Fruit fly (Drosophila melanogaster) whole organism, embryonic: ENCODE data around the gene CG43922.

Experiments used
- Aef1 ChIP-seq: fragments of 200-800 bp; sonication (Bioruptor generic); IDR thresholded peaks from 3 replicates; pipeline ENCODE4 v1.3.6; 2022; ENCODE audit warnings: missing biosample characterization, missing genetic modification characterization
- BtbVII ChIP-seq: fragments of 200-800 bp; sonication (Bioruptor generic); optimal IDR thresholded peaks from 3 replicates; lab custom pipeline; 2017; ENCODE audit warnings: missing biosample characterization, mild to moderate bottlenecking, missing genetic modification characterization
- CG10321 ChIP-seq: fragments of 200-800 bp; sonication (Bioruptor generic); IDR thresholded peaks from 2 replicates; pipeline ENCODE4 v1.3.6; 2022; ENCODE audit warnings: missing biosample characterization, missing genetic modification characterization
- CG10543 ChIP-seq: fragments of 200-800 bp; sonication (Bioruptor generic); optimal IDR thresholded peaks from 3 replicates; lab custom pipeline; 2017; ENCODE audit warnings: missing biosample characterization, mild to moderate bottlenecking, missing genetic modification characterization, moderate library complexity
- CG11398 ChIP-seq: fragments of 200-800 bp; sonication (Bioruptor generic); optimal IDR thresholded peaks from 2 replicates; lab custom pipeline; 2016; ENCODE audit warnings: missing biosample characterization, missing genetic modification characterization
- CG11456 ChIP-seq: fragments of 200-800 bp; sonication (Bioruptor generic); IDR thresholded peaks from 3 replicates; pipeline ENCODE4 v1.3.6; 2022; ENCODE audit warnings: missing biosample characterization, missing genetic modification characterization
- CG1233 ChIP-seq: fragments of 200-800 bp; sonication (Bioruptor generic); optimal IDR thresholded peaks from 4 replicates; lab custom pipeline; 2018; ENCODE audit warnings: missing biosample characterization, mild to moderate bottlenecking, missing genetic modification characterization
- CG12744 ChIP-seq: fragments of 200-800 bp; sonication (Bioruptor generic); optimal IDR thresholded peaks from 2 replicates; lab custom pipeline; 2016; ENCODE audit warnings: missing biosample characterization, missing genetic modification characterization
- CG13624 ChIP-seq: fragments of 200-800 bp; sonication (Bioruptor generic); optimal IDR thresholded peaks from 2 replicates; lab custom pipeline; 2016; ENCODE audit warnings: missing biosample characterization, missing genetic modification characterization
- CG14667 ChIP-seq: fragments of 200-800 bp; sonication (Bioruptor generic); IDR thresholded peaks from 2 replicates; pipeline ENCODE4 v1.3.6; 2022; ENCODE audit warnings: missing biosample characterization, missing genetic modification characterization
- CG15011 ChIP-seq: fragments of 200-800 bp; sonication (Bioruptor generic); optimal IDR thresholded peaks from 3 replicates; lab custom pipeline; 2018; ENCODE audit warnings: missing biosample characterization, mild to moderate bottlenecking, missing genetic modification characterization
- CG1647 ChIP-seq: fragments of 200-800 bp; sonication (Bioruptor generic); optimal IDR thresholded peaks from 3 replicates; lab custom pipeline; 2016; ENCODE audit warnings: missing biosample characterization, missing genetic modification characterization
- CG17612 ChIP-seq: fragments of 200-800 bp; sonication (Bioruptor generic); IDR thresholded peaks from 2 replicates; pipeline ENCODE4 v1.3.6; 2022; ENCODE audit warnings: missing biosample characterization, missing genetic modification characterization
- CG18262 ChIP-seq: fragments of 200-800 bp; optimal IDR thresholded peaks from 3 replicates; lab custom pipeline; 2019; ENCODE audit warnings: missing biosample characterization, mild to moderate bottlenecking, missing genetic modification characterization, moderate library complexity
- CG4424 ChIP-seq: fragments of 200-800 bp; sonication (Bioruptor generic); optimal IDR thresholded peaks from 3 replicates; lab custom pipeline; 2016; ENCODE audit warnings: missing biosample characterization, missing genetic modification characterization
- CG5180 ChIP-seq: fragments of 200-800 bp; sonication (Bioruptor generic); optimal IDR thresholded peaks from 3 replicates; lab custom pipeline; 2017; ENCODE audit warnings: missing biosample characterization, missing genetic modification characterization, mild to moderate bottlenecking, moderate library complexity, missing genetic modification reagents
- CG6765 ChIP-seq: fragments of 200-800 bp; sonication (Bioruptor generic); optimal IDR thresholded peaks from 3 replicates; lab custom pipeline; 2017; ENCODE audit warnings: missing biosample characterization, mild to moderate bottlenecking, missing genetic modification characterization
- CG7786 ChIP-seq: fragments of 200-800 bp; sonication (Bioruptor generic); optimal IDR thresholded peaks from 2 replicates; lab custom pipeline; 2016; ENCODE audit warnings: missing biosample characterization, missing genetic modification characterization
- CG7928 ChIP-seq: fragments of 200-800 bp; sonication (Bioruptor generic); optimal IDR thresholded peaks from 2 replicates; lab custom pipeline; 2017; ENCODE audit warnings: missing biosample characterization, mild to moderate bottlenecking, missing genetic modification characterization
- CG9437 ChIP-seq: fragments of 200-800 bp; sonication (Bioruptor generic); optimal IDR thresholded peaks from 2 replicates; lab custom pipeline; 2018; ENCODE audit warnings: missing biosample characterization, mild to moderate bottlenecking, missing genetic modification characterization
- D19B ChIP-seq: fragments of 200-800 bp; sonication (Bioruptor generic); optimal IDR thresholded peaks from 2 replicates; lab custom pipeline; 2017; ENCODE audit warnings: missing biosample characterization, mild to moderate bottlenecking, missing genetic modification characterization
- Dip3 ChIP-seq: fragments of 200-800 bp; sonication (Bioruptor generic); optimal IDR thresholded peaks from 3 replicates; lab custom pipeline; 2016; ENCODE audit warnings: missing biosample characterization, missing genetic modification characterization
- Elba2 ChIP-seq: fragments of 200-800 bp; sonication (Bioruptor generic); optimal IDR thresholded peaks from 3 replicates; lab custom pipeline; 2016; ENCODE audit warnings: missing biosample characterization, missing genetic modification characterization
- Fer3 ChIP-seq: fragments of 200-800 bp; sonication (Bioruptor generic); optimal IDR thresholded peaks from 2 replicates; lab custom pipeline; 2018; ENCODE audit warnings: missing biosample characterization, mild to moderate bottlenecking, missing genetic modification characterization, moderate library complexity
- Gug ChIP-seq: fragments of 200-800 bp; sonication (Bioruptor generic); IDR thresholded peaks from 4 replicates; pipeline ENCODE4 v1.3.6; 2022; ENCODE audit warnings: missing biosample characterization, missing genetic modification characterization
- H15 ChIP-seq: fragments of 200-800 bp; sonication (Bioruptor generic); IDR thresholded peaks from 3 replicates; pipeline ENCODE4 v1.3.6; 2022; ENCODE audit warnings: missing biosample characterization, missing genetic modification characterization
- HmgZ ChIP-seq: fragments of 200-800 bp; sonication (Bioruptor generic); optimal IDR thresholded peaks from 2 replicates; lab custom pipeline; 2018; ENCODE audit warnings: missing biosample characterization, mild to moderate bottlenecking, missing genetic modification characterization
- Nf-YC ChIP-seq: fragments of 200-800 bp; optimal IDR thresholded peaks from 3 replicates; lab custom pipeline; 2019; ENCODE audit warnings: missing biosample characterization, mild to moderate bottlenecking, missing genetic modification characterization, moderate library complexity
- Oaz ChIP-seq: fragments of 200-800 bp; sonication (Bioruptor generic); IDR thresholded peaks from 2 replicates; pipeline ENCODE4 v1.3.6; 2022; ENCODE audit warnings: missing biosample characterization, missing genetic modification characterization
- Six4 ChIP-seq: fragments of 200-800 bp; sonication (Bioruptor generic); optimal IDR thresholded peaks from 2 replicates; lab custom pipeline; 2016; ENCODE audit warnings: missing biosample characterization, missing genetic modification characterization
- ap ChIP-seq: fragments of 200-800 bp; sonication (Bioruptor generic); IDR thresholded peaks from 2 replicates; pipeline ENCODE4 v1.3.6; 2022; ENCODE audit warnings: missing biosample characterization, missing genetic modification characterization
- bigmax ChIP-seq: fragments of 200-800 bp; sonication (Bioruptor generic); optimal IDR thresholded peaks from 2 replicates; lab custom pipeline; 2018; ENCODE audit warnings: missing biosample characterization, mild to moderate bottlenecking, missing genetic modification characterization
- bsh ChIP-seq, 2 experiments: fragments of 200-800 bp; sonication (Bioruptor generic); optimal IDR thresholded peaks; 2 replicates each; lab custom pipeline; 2017 to 2018; ENCODE audit warnings: mild to moderate bottlenecking in 2 of 2, missing biosample characterization in 2 of 2, missing genetic modification characterization in 2 of 2, moderate library complexity in 1 of 2
- ci ChIP-seq: fragments of 200-800 bp; sonication (Bioruptor generic); IDR thresholded peaks from 3 replicates; pipeline ENCODE4 v1.3.6; 2022; ENCODE audit warnings: missing biosample characterization, missing genetic modification characterization
- corto ChIP-seq: fragments of 200-800 bp; sonication (Bioruptor generic); optimal IDR thresholded peaks from 2 replicates; lab custom pipeline; 2016; ENCODE audit warnings: missing biosample characterization, mild to moderate bottlenecking, missing genetic modification characterization, moderate library complexity
- crol ChIP-seq: fragments of 200-800 bp; sonication (Bioruptor generic); IDR thresholded peaks from 2 replicates; pipeline ENCODE4 v1.3.6; 2022; ENCODE audit warnings: missing biosample characterization, missing genetic modification characterization
- crp ChIP-seq, 2 experiments: fragments of 200-800 bp; sonication (Bioruptor generic); optimal IDR thresholded peaks; 2 replicates in 1 of 2; 3 replicates in 1 of 2; lab custom pipeline; 2017; ENCODE audit warnings: missing biosample characterization in 2 of 2, missing genetic modification characterization in 2 of 2, mild to moderate bottlenecking in 1 of 2, moderate library complexity in 1 of 2
- esg ChIP-seq: fragments of 200-800 bp; sonication (Bioruptor generic); conservative IDR thresholded peaks from 2 replicates; pipeline ENCODE4 v1.3.6; 2022; ENCODE audit warnings: missing biosample characterization, missing genetic modification characterization
- exex ChIP-seq: fragments of 200-800 bp; sonication (Bioruptor generic); optimal IDR thresholded peaks from 4 replicates; lab custom pipeline; 2018; ENCODE audit warnings: missing biosample characterization, mild to moderate bottlenecking, missing genetic modification characterization, moderate library complexity
- gcm ChIP-seq: fragments of 200-800 bp; sonication (Bioruptor generic); optimal IDR thresholded peaks from 2 replicates; lab custom pipeline; 2019; ENCODE audit warnings: missing biosample characterization, mild to moderate bottlenecking, missing genetic modification characterization, moderate library complexity
- gsb ChIP-seq: fragments of 200-800 bp; sonication (Bioruptor generic); IDR thresholded peaks from 2 replicates; pipeline ENCODE4 v1.3.6; 2022; ENCODE audit warnings: missing biosample characterization, missing genetic modification characterization
- mld ChIP-seq: fragments of 200-800 bp; sonication (Bioruptor generic); IDR thresholded peaks from 3 replicates; pipeline ENCODE4 v1.3.6; 2022; ENCODE audit warnings: missing biosample characterization, missing genetic modification characterization; ENCODE audit not compliant: partially characterized antibody
- peb ChIP-seq: fragments of 200-800 bp; sonication (Bioruptor generic); IDR thresholded peaks from 2 replicates; pipeline ENCODE4 v1.3.6; 2022; ENCODE audit warnings: missing biosample characterization, missing genetic modification characterization
- psq ChIP-seq: fragments of 200-800 bp; sonication (Bioruptor generic); optimal IDR thresholded peaks from 2 replicates; lab custom pipeline; 2017; ENCODE audit warnings: missing biosample characterization, missing genetic modification characterization
- run ChIP-seq: fragments of 200-800 bp; sonication (Bioruptor generic); optimal IDR thresholded peaks from 3 replicates; lab custom pipeline; 2018; ENCODE audit warnings: missing biosample characterization, mild to moderate bottlenecking, missing genetic modification characterization
- seq ChIP-seq: fragments of 200-800 bp; sonication (Bioruptor generic); IDR thresholded peaks from 2 replicates; pipeline ENCODE4 v1.3.6; 2022; ENCODE audit warnings: missing biosample characterization, missing genetic modification characterization
- sisA ChIP-seq: fragments of 200-800 bp; sonication (Bioruptor generic); IDR thresholded peaks from 2 replicates; pipeline ENCODE4 v1.3.6; 2022; ENCODE audit warnings: missing biosample characterization, missing genetic modification characterization
- stwl ChIP-seq: fragments of 200-800 bp; sonication (Bioruptor generic); optimal IDR thresholded peaks from 3 replicates; lab custom pipeline; 2018; ENCODE audit warnings: missing biosample characterization, mild to moderate bottlenecking, missing genetic modification characterization, moderate library complexity
- tap ChIP-seq: fragments of 200-800 bp; optimal IDR thresholded peaks from 3 replicates; lab custom pipeline; 2019; ENCODE audit warnings: missing biosample characterization, mild to moderate bottlenecking, missing genetic modification characterization, moderate library complexity

CG43922 gene

DNA sequence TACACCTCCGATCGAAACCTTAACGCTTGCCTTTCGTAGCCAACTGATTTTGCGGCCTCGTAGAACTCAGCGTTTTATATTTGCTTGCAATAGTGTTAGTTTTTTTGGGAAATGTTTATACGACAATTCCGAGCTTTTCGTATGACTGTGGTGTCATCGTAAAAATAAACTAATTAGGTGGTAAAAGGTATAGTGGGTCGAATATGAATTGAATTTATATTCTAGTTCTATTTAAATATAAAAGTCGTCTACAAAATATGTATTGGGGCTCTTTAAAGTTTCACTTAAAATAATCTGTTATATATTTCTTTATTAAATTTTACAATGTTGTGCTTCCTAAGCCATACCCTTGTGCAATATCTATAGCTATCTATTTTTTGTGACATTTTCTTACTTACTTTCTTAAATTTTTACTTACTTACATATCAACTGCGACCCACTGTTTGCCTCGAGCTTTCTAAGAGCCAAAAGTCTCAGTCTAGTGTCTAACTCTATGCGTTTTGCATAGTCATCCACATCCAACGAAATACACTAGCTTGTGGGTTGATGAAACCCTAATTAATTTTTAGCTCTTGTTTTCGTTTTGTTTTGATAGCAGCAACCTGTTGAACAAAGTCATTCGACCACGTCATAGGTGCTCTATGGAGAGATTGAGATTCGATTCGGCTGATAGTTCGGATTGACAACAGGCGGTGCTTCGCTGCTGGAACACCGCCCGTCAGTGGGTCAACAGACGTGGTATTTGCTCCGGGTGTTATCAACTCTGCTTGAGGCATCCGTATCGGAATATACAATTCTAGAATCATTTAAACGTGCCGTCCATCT lies 42.6 kb upstream of the CG43922 start, which contains the start of gene CG9498 (continued):
- TF ChIP-seq BtbVII (GFP tag; lab: Kevin White, UChicago) (peak; percentile 92), corto (no peak), HmgZ (tag; lab: Kevin White, UChicago) (peak; percentile 48), CG10543 (peak; percentile 69), CG11456 (no peak), CG14667 (GFP tag; lab: Robert Waterston, UW) (peak; percentile 67), CG9437 (peak; percentile 72), Fer3 (tag; lab: Kevin White, UChicago) (peak; percentile 92), Elba2 (GFP tag; lab: Kevin White, UChicago) (no peak), Gug (peak; percentile 44; the same call in 1 of the 4 replicates), gcm (GFP tag; lab: Kevin White, UChicago) (peak; percentile 78), CG17612 (peak; percentile 53), peb (GFP tag; lab: Robert Waterston, UW) (peak; percentile 80), psq (no peak), seq (GFP tag; lab: Robert Waterston, UW) (peak; percentile 80), exex (tag; lab: Kevin White, UChicago) (peak; percentile 95), CG18262 (tag; lab: Kevin White, UChicago) (peak; percentile 83), CG13624 (GFP tag; lab: Kevin White, UChicago) (no peak), CG15011 (GFP tag; lab: Kevin White, UChicago) (peak; percentile 87), Six4 (peak; percentile 48), stwl (tag; lab: Kevin White, UChicago) (no peak), CG11398 (GFP tag; lab: Kevin White, UChicago) (no peak), esg (GFP tag; lab: Robert Waterston, UW) (peak; percentile 81), Nf-YC (tag; lab: Kevin White, UChicago) (peak; percentile 76), Aef1 (GFP tag; lab: Robert Waterston, UW) (peak; percentile 50; the same call in 2 of the 3 replicates), Dip3 (no peak), CG7786 (peak; percentile 27), gsb (GFP tag; lab: Robert Waterston, UW) (peak; percentile 78; the same call in 1 of the 2 replicates), sisA (GFP tag; lab: Robert Waterston, UW) (peak; percentile 52), CG1233 (GFP tag; lab: Kevin White, UChicago) (peak; percentile 57), CG4424 (GFP tag; lab: Kevin White, UChicago) (peak; percentile 74), bigmax (GFP tag; lab: Kevin White, UChicago) (no peak), crol (GFP tag; lab: Robert Waterston, UW) (no peak), CG5180 (peak; percentile 65), Oaz (peak; percentile 64; the same call in 1 of the 2 replicates), CG1647 (GFP tag; lab: Kevin White, UChicago) (no peak), CG6765 (GFP tag; lab: Kevin White, UChicago) (peak; percentile 82), CG12744 (no peak), D19B (GFP tag; lab: Kevin White, UChicago) (peak; percentile 89), H15 (GFP tag; lab: Robert Waterston, UW) (peak; percentile 63; the same call in 2 of the 3 replicates), CG10321 (peak; percentile 49; the same call in 1 of the 2 replicates), bsh (GFP tag; optimal IDR thresholded peaks at IDR 0.05; lab: Kevin White, UChicago) (peak in 1 of 2 experiments; percentile 53), crp (GFP tag; optimal IDR thresholded peaks at IDR 0.05; lab: Kevin White, UChicago) (no peak), ci (GFP tag; lab: Robert Waterston, UW) (peak; percentile 15; the same call in 1 of the 3 replicates), ap (GFP tag; lab: Robert Waterston, UW) (peak; percentile 30; the same call in 1 of the 2 replicates), mld (GFP tag; lab: Robert Waterston, UW) (no peak), run (tag; lab: Kevin White, UChicago) (peak; percentile 71), CG7928 (GFP tag; lab: Kevin White, UChicago) (peak; percentile 52), tap (peak; percentile 78)
